Worm (Caenorhabditis elegans): ENCODE data around the gene dyf-13.

The dyf-13 gene

DNA sequence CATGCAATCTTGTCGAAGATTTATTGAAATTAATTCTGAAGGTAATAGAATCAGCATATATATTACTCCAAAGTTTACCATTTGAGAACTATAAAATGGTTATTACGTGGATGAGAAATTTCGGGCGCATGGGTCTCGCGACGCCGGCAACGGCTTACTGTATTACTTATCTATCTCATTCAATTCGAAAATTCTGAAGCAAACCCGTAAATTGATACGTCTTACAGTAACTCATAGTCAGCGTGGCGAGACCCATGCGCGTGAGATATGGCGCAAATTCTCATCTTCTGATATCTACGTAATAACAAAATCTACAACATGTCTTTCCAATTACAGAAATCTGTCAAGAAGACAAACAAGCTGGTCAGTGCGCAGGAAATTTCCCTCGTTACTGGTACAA, 51.6 kb downstream of the dyf-13 start:
- TF ChIP-seq lin-39 (tag; optimal IDR thresholded peaks at IDR 0.05), result no peak
- TF ChIP-seq elt-2 (tag; optimal IDR thresholded peaks at IDR 0.05), result no peak
- no peak for TF ChIP-seq nfya-1 (tag; optimal IDR thresholded peaks at IDR 0.05; ENCODE audit: insufficient read depth)
- no peak for TF ChIP-seq ceh-16 (tag; optimal IDR thresholded peaks at IDR 0.05)
- no peak for TF ChIP-seq nhr-11 (tag; optimal IDR thresholded peaks at IDR 0.05)
- no peak for TF ChIP-seq pha-4 (tag; optimal IDR thresholded peaks at IDR 0.05)
- no peak for TF ChIP-seq lin-15B (tag; optimal IDR thresholded peaks at IDR 0.05)

All from whole organism, L3 larva.